Worm (Caenorhabditis elegans): Measurements from ENCODE around the gene jud-4.
A peak's percentile ranks its signal among the peaks of the same experiment; 100 is the strongest.

jud-4 gene

ce11 chrX:15327238-15327637 is 43.3 kb downstream of the jud-4 start:
- TF ChIP-seq B0261.1 (tag; optimal IDR thresholded peaks at IDR 0.05), result no peak
- no peak for TF ChIP-seq D2030.7 (GFP tag; IDR thresholded peaks at IDR 0.05)
- no peak for TF ChIP-seq efl-1 (GFP tag; optimal IDR thresholded peaks at IDR 0.05)
- no peak for TF ChIP-seq nfya-1 (tag; optimal IDR thresholded peaks at IDR 0.05; ENCODE audit: borderline replicate concordance, insufficient read depth)
- no peak for TF ChIP-seq attf-3 (GFP tag; conservative IDR thresholded peaks at IDR 0.05)
- no peak for TF ChIP-seq F52B5.7 (tag; optimal IDR thresholded peaks at IDR 0.05)
- TF ChIP-seq cebp-1 (GFP tag; IDR thresholded peaks at IDR 0.05), result no peak
- no peak for TF ChIP-seq cebp-1 (tag; optimal IDR thresholded peaks at IDR 0.05)
- TF ChIP-seq ztf-26 (tag; optimal IDR thresholded peaks at IDR 0.05), result peak; percentile 8

ce11 chrX:15328343-15328742 is 44.4 kb downstream of the jud-4 start:
- TF ChIP-seq dpl-1 (GFP tag; optimal IDR thresholded peaks at IDR 0.05) (no peak), Y67H2A.10 (GFP tag; conservative IDR thresholded peaks at IDR 0.05) (no peak), sptf-2 (GFP tag; optimal IDR thresholded peaks at IDR 0.05) (no peak), hrde-1 (tag; optimal IDR thresholded peaks at IDR 0.05; ENCODE audit: borderline replicate concordance) (no peak), hlh-26 (GFP tag; conservative IDR thresholded peaks at IDR 0.05) (no peak), attf-6 (GFP tag; IDR thresholded peaks at IDR 0.05) (no peak), ceh-91 (GFP tag; IDR thresholded peaks at IDR 0.05) (no peak), C06A6.2 (GFP tag; conservative IDR thresholded peaks at IDR 0.05) (no peak), aptf-2 (GFP tag; conservative IDR thresholded peaks at IDR 0.05) (no peak), ztf-28 (GFP tag; IDR thresholded peaks at IDR 0.05) (no peak), tbp1 (GFP tag; optimal IDR thresholded peaks at IDR 0.05) (no peak), egl-44 (GFP tag; IDR thresholded peaks at IDR 0.05) (no peak), lin-40 (tag; optimal IDR thresholded peaks at IDR 0.05) (no peak), madf-8 (GFP tag; conservative IDR thresholded peaks at IDR 0.05) (no peak), F23B12.7 (tag; optimal IDR thresholded peaks at IDR 0.05; ENCODE audit: insufficient read depth) (no peak), ztf-22 (GFP tag; optimal IDR thresholded peaks at IDR 0.05) (no peak)

- TF ChIP-seq B0035.1 (tag; optimal IDR thresholded peaks at IDR 0.05) (no peak), nhr-179 (tag; optimal IDR thresholded peaks at IDR 0.05) (no peak), mel-28 (tag; optimal IDR thresholded peaks at IDR 0.05; ENCODE audit: borderline replicate concordance) (no peak), cebp-1 (GFP tag; IDR thresholded peaks at IDR 0.05) (no peak), cebp-1 (tag; optimal IDR thresholded peaks at IDR 0.05) (no peak), dox-1 (GFP tag; IDR thresholded peaks at IDR 0.05) (no peak), ets-4 (GFP tag; optimal IDR thresholded peaks at IDR 0.05) (no peak), Y95B8A.8 (GFP tag; IDR thresholded peaks at IDR 0.05) (no peak), D2030.7 (GFP tag; IDR thresholded peaks at IDR 0.05) (no peak)
Observed at ce11 chrX:15330664-15331063, 46.7 kb downstream of the jud-4 start, which contains the start of gene Y15E3A.4. TSS of gene Y15E3A.4 (plus strand) at chrX:15330964.

- no peak for TF ChIP-seq hrde-1 (tag; optimal IDR thresholded peaks at IDR 0.05; ENCODE audit: borderline replicate concordance)
- no peak for TF ChIP-seq nfyb-1 (GFP tag; IDR thresholded peaks at IDR 0.05)
- peak; percentile 20 for TF ChIP-seq nhr-80 (tag; optimal IDR thresholded peaks at IDR 0.05)
- TF ChIP-seq cebp-1 (GFP tag; IDR thresholded peaks at IDR 0.05), result no peak
- TF ChIP-seq cebp-1 (tag; optimal IDR thresholded peaks at IDR 0.05), result peak; percentile 42
Observed at ce11 chrX:15334897-15335296, 51.0 kb downstream of the jud-4 start.

- TF ChIP-seq rpc-1 (optimal IDR thresholded peaks at IDR 0.05) (no peak), rpc-1 (tag; optimal IDR thresholded peaks at IDR 0.05) (peak; percentile 29), Y53G8AR.9 (GFP tag; conservative IDR thresholded peaks at IDR 0.05) (no peak)
Observed at ce11 chrX:15335636-15336035, 51.7 kb downstream of the jud-4 start.
